Fruit fly (Drosophila melanogaster): ENCODE data around the gene CG33160.

The CG33160 gene

dm6 chr3L:3164951-3165350, 41.2 kb downstream of the CG33160 start, which contains the start of gene CG32280:
Gene CG32280, plus strand, starts transcription at chr3L:3165181.
- TF ChIP-seq CG7101 (tag; optimal IDR thresholded peaks at IDR 0.05) (peak; percentile 10), Mnt (GFP tag; optimal IDR thresholded peaks at IDR 0.05) (peak; percentile 30), cic (GFP tag; optimal IDR thresholded peaks at IDR 0.05) (peak; percentile 17), CG7045 (GFP tag; optimal IDR thresholded peaks at IDR 0.05) (no peak), bab1 (GFP tag; optimal IDR thresholded peaks at IDR 0.05) (peak; percentile 60), CG33017 (tag; optimal IDR thresholded peaks at IDR 0.05) (no peak), ovo (GFP tag; optimal IDR thresholded peaks at IDR 0.05) (peak; percentile 39), CG11617 (GFP tag; optimal IDR thresholded peaks at IDR 0.05) (peak; percentile 19), Crg-1 (GFP tag; optimal IDR thresholded peaks at IDR 0.05) (peak; percentile 57)

dm6 chr3L:3162584-3162983, 43.6 kb downstream of the CG33160 start:
- no peak for TF ChIP-seq CG11617 (GFP tag; optimal IDR thresholded peaks at IDR 0.05)
- no peak for TF ChIP-seq bab1 (GFP tag; optimal IDR thresholded peaks at IDR 0.05)
- no peak for TF ChIP-seq Clk (GFP tag; optimal IDR thresholded peaks at IDR 0.05)
- TF ChIP-seq CG7045 (GFP tag; optimal IDR thresholded peaks at IDR 0.05), result no peak
- no peak for TF ChIP-seq CG5204 (GFP tag; optimal IDR thresholded peaks at IDR 0.05)
- TF ChIP-seq CG33017 (tag; optimal IDR thresholded peaks at IDR 0.05), result no peak
- no peak for TF ChIP-seq tj (GFP tag; optimal IDR thresholded peaks at IDR 0.05)
- no peak for TF ChIP-seq CG1620 (GFP tag; optimal IDR thresholded peaks at IDR 0.05)
- TF ChIP-seq Crg-1 (GFP tag; optimal IDR thresholded peaks at IDR 0.05), result no peak
- no peak for TF ChIP-seq pad (GFP tag; optimal IDR thresholded peaks at IDR 0.05)
- no peak for TF ChIP-seq CG7101 (tag; optimal IDR thresholded peaks at IDR 0.05)
- TF ChIP-seq ovo (GFP tag; optimal IDR thresholded peaks at IDR 0.05), result no peak
- no peak for TF ChIP-seq CG14711 (tag; optimal IDR thresholded peaks at IDR 0.05)
- TF ChIP-seq Mnt (GFP tag; optimal IDR thresholded peaks at IDR 0.05), result no peak
- no peak for TF ChIP-seq CG12768 (GFP tag; optimal IDR thresholded peaks at IDR 0.05)
- TF ChIP-seq cnc (optimal IDR thresholded peaks at IDR 0.05), result no peak

dm6 chr3L:3161968-3162367, 44.2 kb downstream of the CG33160 start, which contains the start of gene rasp:
Gene rasp, plus strand, starts transcription at chr3L:3162180.
- TF ChIP-seq Crg-1 (GFP tag; optimal IDR thresholded peaks at IDR 0.05) (no peak), tj (GFP tag; optimal IDR thresholded peaks at IDR 0.05) (no peak), bab1 (GFP tag; optimal IDR thresholded peaks at IDR 0.05) (no peak), CG5204 (GFP tag; optimal IDR thresholded peaks at IDR 0.05) (no peak), CG14711 (tag; optimal IDR thresholded peaks at IDR 0.05) (no peak), CG7045 (GFP tag; optimal IDR thresholded peaks at IDR 0.05) (no peak), Clk (GFP tag; optimal IDR thresholded peaks at IDR 0.05) (no peak), CG11617 (GFP tag; optimal IDR thresholded peaks at IDR 0.05) (no peak), CG33017 (tag; optimal IDR thresholded peaks at IDR 0.05) (no peak), CG12768 (GFP tag; optimal IDR thresholded peaks at IDR 0.05) (no peak), ovo (GFP tag; optimal IDR thresholded peaks at IDR 0.05) (no peak), Mnt (GFP tag; optimal IDR thresholded peaks at IDR 0.05) (no peak), cic (GFP tag; optimal IDR thresholded peaks at IDR 0.05) (no peak), Hr96 (GFP tag; optimal IDR thresholded peaks at IDR 0.05) (no peak), CG1620 (GFP tag; optimal IDR thresholded peaks at IDR 0.05) (no peak), kay (GFP tag; ENCODE audit: borderline replicate concordance) (no peak), cnc (optimal IDR thresholded peaks at IDR 0.05) (no peak), pad (GFP tag; optimal IDR thresholded peaks at IDR 0.05) (no peak), toe (GFP tag; optimal IDR thresholded peaks at IDR 0.05) (no peak), CG7101 (tag; optimal IDR thresholded peaks at IDR 0.05) (no peak)

- TF ChIP-seq CG5204 (GFP tag; optimal IDR thresholded peaks at IDR 0.05) (no peak), bab1 (GFP tag; optimal IDR thresholded peaks at IDR 0.05) (no peak), tj (GFP tag; optimal IDR thresholded peaks at IDR 0.05) (peak; percentile 15), Clk (GFP tag; optimal IDR thresholded peaks at IDR 0.05) (no peak), CG11617 (GFP tag; optimal IDR thresholded peaks at IDR 0.05) (peak; percentile 53), cic (GFP tag; optimal IDR thresholded peaks at IDR 0.05) (no peak), CG7101 (tag; optimal IDR thresholded peaks at IDR 0.05) (peak; percentile 34), CG7045 (GFP tag; optimal IDR thresholded peaks at IDR 0.05) (no peak), cnc (optimal IDR thresholded peaks at IDR 0.05) (no peak), toe (GFP tag; optimal IDR thresholded peaks at IDR 0.05) (no peak), CG1620 (GFP tag; optimal IDR thresholded peaks at IDR 0.05) (peak; percentile 29), CG12768 (GFP tag; optimal IDR thresholded peaks at IDR 0.05) (no peak), ovo (GFP tag; optimal IDR thresholded peaks at IDR 0.05) (no peak), CG14711 (tag; optimal IDR thresholded peaks at IDR 0.05) (peak; percentile 94), Crg-1 (GFP tag; optimal IDR thresholded peaks at IDR 0.05) (peak; percentile 31), Hr96 (GFP tag; optimal IDR thresholded peaks at IDR 0.05) (no peak), CG33017 (tag; optimal IDR thresholded peaks at IDR 0.05) (no peak), pad (GFP tag; optimal IDR thresholded peaks at IDR 0.05) (no peak), Mnt (GFP tag; optimal IDR thresholded peaks at IDR 0.05) (no peak), kay (GFP tag; ENCODE audit: borderline replicate concordance) (no peak)
Observed at dm6 chr3L:3159309-3160194, 46.6 kb downstream of the CG33160 start, which contains the start of the genes ND-30 and CG15812. Gene ND-30, minus strand, starts transcription at chr3L:3159578. Gene CG15812, plus strand, starts transcription at chr3L:3159991.

- TF ChIP-seq Hr96 (GFP tag; optimal IDR thresholded peaks at IDR 0.05) (no peak), Clk (GFP tag; optimal IDR thresholded peaks at IDR 0.05) (no peak), ovo (GFP tag; optimal IDR thresholded peaks at IDR 0.05) (no peak), CG11617 (GFP tag; optimal IDR thresholded peaks at IDR 0.05) (no peak), CG14711 (tag; optimal IDR thresholded peaks at IDR 0.05) (no peak), CG7045 (GFP tag; optimal IDR thresholded peaks at IDR 0.05) (no peak), CG12768 (GFP tag; optimal IDR thresholded peaks at IDR 0.05) (no peak), toe (GFP tag; optimal IDR thresholded peaks at IDR 0.05) (no peak), Crg-1 (GFP tag; optimal IDR thresholded peaks at IDR 0.05) (no peak), CG1620 (GFP tag; optimal IDR thresholded peaks at IDR 0.05) (no peak), Mnt (GFP tag; optimal IDR thresholded peaks at IDR 0.05) (no peak), CG5204 (GFP tag; optimal IDR thresholded peaks at IDR 0.05) (no peak), cnc (optimal IDR thresholded peaks at IDR 0.05) (no peak), CG33017 (tag; optimal IDR thresholded peaks at IDR 0.05) (no peak), tj (GFP tag; optimal IDR thresholded peaks at IDR 0.05) (no peak), pad (GFP tag; optimal IDR thresholded peaks at IDR 0.05) (no peak), bab1 (GFP tag; optimal IDR thresholded peaks at IDR 0.05) (no peak), CG7101 (tag; optimal IDR thresholded peaks at IDR 0.05) (no peak), cic (GFP tag; optimal IDR thresholded peaks at IDR 0.05) (no peak)
Observed at dm6 chr3L:3157651-3158050, 48.5 kb downstream of the CG33160 start.

Measured in whole organism, adult.